Fruit fly (Drosophila melanogaster) whole organism, pupa: Measurements from ENCODE around the gene CG32625.

Experiments used
- CG13204 ChIP-seq: fragments of 200-800 bp; sonication (Bioruptor generic); optimal IDR thresholded peaks from 2 replicates; lab custom pipeline; 2018; ENCODE audit warnings: missing biosample characterization, mild to moderate bottlenecking, missing genetic modification characterization, moderate library complexity
- CG14655 ChIP-seq: fragments of 200-800 bp; sonication (Bioruptor generic); optimal IDR thresholded peaks from 3 replicates; lab custom pipeline; 2017; ENCODE audit warnings: mild to moderate bottlenecking, missing biosample characterization, missing genetic modification reagents, missing genetic modification characterization
- CG32121 ChIP-seq: fragments of 200-800 bp; sonication (Bioruptor generic); IDR thresholded peaks from 2 replicates; pipeline ENCODE4 v1.3.6; 2022; ENCODE audit warnings: missing biosample characterization, missing genetic modification characterization
- CG4496 ChIP-seq: fragments of 200-800 bp; sonication (Bioruptor generic); IDR thresholded peaks from 3 replicates; pipeline ENCODE4 v1.3.6; 2022; ENCODE audit warnings: missing biosample characterization, missing genetic modification characterization
- CG8301 ChIP-seq: fragments of 200-800 bp; sonication (Bioruptor generic); optimal IDR thresholded peaks from 2 replicates; lab custom pipeline; 2018; ENCODE audit warnings: missing biosample characterization, mild to moderate bottlenecking, missing genetic modification characterization
- EcR ChIP-seq: fragments of 200-800 bp; sonication (Bioruptor generic); optimal IDR thresholded peaks from 3 replicates; lab custom pipeline; 2019; ENCODE audit warnings: missing biosample characterization, missing genetic modification characterization, mild to moderate bottlenecking, moderate library complexity, missing genetic modification reagents
- Pif1A ChIP-seq: fragments of 200-800 bp; sonication (Bioruptor generic); optimal IDR thresholded peaks from 3 replicates; lab custom pipeline; 2016; ENCODE audit warnings: missing biosample characterization, missing genetic modification characterization
- Snoo ChIP-seq: fragments of 200-800 bp; sonication (Bioruptor generic); optimal IDR thresholded peaks from 3 replicates; lab custom pipeline; 2017; ENCODE audit warnings: missing biosample characterization, mild to moderate bottlenecking, missing genetic modification characterization, inconsistent platforms
- gl ChIP-seq: fragments of 200-800 bp; sonication (Bioruptor generic); optimal IDR thresholded peaks from 2 replicates; lab custom pipeline; 2018; ENCODE audit warnings: missing biosample characterization, mild to moderate bottlenecking, missing genetic modification characterization
- rn ChIP-seq: fragments of 200-800 bp; sonication (Bioruptor generic); IDR thresholded peaks from 2 replicates; pipeline ENCODE4 v1.3.6; 2022; ENCODE audit warnings: missing biosample characterization, missing genetic modification characterization

dm6 chrX:13721934-13722333, 34.7 kb downstream of the CG32625 start, which contains the start of the genes Mrgn1 and mus101:
- TF ChIP-seq CG32121 = no peak
- TF ChIP-seq CG14655 (GFP tag; lab: Kevin White, UChicago) = no peak
- no peak for TF ChIP-seq Snoo (tag; lab: Kevin White, UChicago)
- no peak for TF ChIP-seq CG8301
- TF ChIP-seq EcR (GFP tag; lab: Kevin White, UChicago) = no peak
- no peak for TF ChIP-seq CG13204 (GFP tag; lab: Kevin White, UChicago)
- TF ChIP-seq CG4496 = no peak
- no peak for TF ChIP-seq Pif1A (GFP tag; lab: Kevin White, UChicago)
- TF ChIP-seq rn (GFP tag; lab: Robert Waterston, UW) = no peak
- no peak for TF ChIP-seq gl (tag; lab: Kevin White, UChicago)
